Worm (Caenorhabditis elegans): Measurements from ENCODE around the gene pros-1.

ce11 chrIII:8022077-8022476 lies 45.0 kb upstream of the pros-1 start, which contains the start of gene F44B9.2:
- TF ChIP-seq W03F9.2 (tag; optimal IDR thresholded peaks at IDR 0.05) (no peak), him-1 (tag; optimal IDR thresholded peaks at IDR 0.05) (no peak), dao-5 (tag; optimal IDR thresholded peaks at IDR 0.05) (no peak)
